Worm (Caenorhabditis elegans) whole organism, L1 larva: ENCODE measurements around the gene cyn-2.

Experiments used
- C16A3.4 ChIP-seq: fragments of 150-350 bp; optimal IDR thresholded peaks from 2 replicates; lab custom pipeline; 2014; ENCODE audit warnings: missing biosample characterization, missing genetic modification characterization
- F16B12.6 ChIP-seq: fragments of 150-350 bp; optimal IDR thresholded peaks from 2 replicates; lab custom pipeline; 2014; ENCODE audit warnings: missing biosample characterization, missing genetic modification characterization
- aha-1 ChIP-seq: fragments of 150-350 bp; optimal IDR thresholded peaks from 2 replicates; lab custom pipeline; 2014; ENCODE audit warnings: missing biosample characterization, missing genetic modification characterization
- ceh-82 ChIP-seq, 3 experiments: fragments of 150-350 bp in 1 of 3; sonication (generic microtip) in 2 of 3; optimal IDR thresholded peaks; 2 replicates each; lab custom pipeline; 2014 to 2017; ENCODE audit warnings: missing biosample characterization in 3 of 3, missing genetic modification characterization in 3 of 3
- ceh-88 ChIP-seq: fragments of 200-800 bp; sonication (Bioruptor generic); IDR thresholded peaks from 2 replicates; pipeline ENCODE4 v1.3.6; 2022; ENCODE audit warnings: missing genetic modification characterization, missing compliant biosample characterization
- dpl-1 ChIP-seq, 3 experiments: fragments of 150-350 bp in 2 of 3; sonication (generic microtip) in 1 of 3; optimal IDR thresholded peaks; 2 replicates each; lab custom pipeline; 2014 to 2017; ENCODE audit warnings: missing biosample characterization in 3 of 3, missing genetic modification characterization in 3 of 3, missing genetic modification reagents in 3 of 3
- dsc-1 ChIP-seq: sonication (generic microtip); optimal IDR thresholded peaks from 2 replicates; lab custom pipeline; 2016; ENCODE audit warnings: mild to moderate bottlenecking, missing genetic modification characterization, missing compliant biosample characterization
- efl-1 ChIP-seq, 4 experiments: fragments of 150-350 bp; optimal IDR thresholded peaks in 3 of 4; peaks in 1 of 4; 1 replicate in 1 of 4; 2 replicates in 3 of 4; lab custom pipeline; 2014; ENCODE audit warnings: missing biosample characterization in 2 of 4, missing genetic modification characterization in 2 of 4, missing genetic modification reagents in 2 of 4
- egl-13 ChIP-seq: sonication (generic microtip); optimal IDR thresholded peaks from 2 replicates; lab custom pipeline; 2016; ENCODE audit warnings: missing genotype, missing genetic modification reagents, missing genetic modification characterization, missing compliant biosample characterization
- elt-3 ChIP-seq, 6 experiments: fragments of 150-350 bp in 1 of 6; sonication (generic microtip); optimal IDR thresholded peaks; 2 replicates each; lab custom pipeline; 2017 to 2018; ENCODE audit warnings: missing biosample characterization in 6 of 6, missing genetic modification characterization in 6 of 6, inconsistent platforms in 1 of 6
- fkh-10 ChIP-seq: sonication (generic microtip); optimal IDR thresholded peaks from 2 replicates; lab custom pipeline; 2017; ENCODE audit warnings: missing biosample characterization, missing genetic modification reagents, missing genetic modification characterization
- fkh-8 ChIP-seq: sonication (generic microtip); optimal IDR thresholded peaks from 2 replicates; lab custom pipeline; 2016; ENCODE audit warnings: mild to moderate bottlenecking, missing genetic modification characterization, missing compliant biosample characterization
- grh-1 ChIP-seq: fragments of 200-800 bp; sonication (Bioruptor generic); IDR thresholded peaks from 2 replicates; pipeline ENCODE4 v1.3.6; 2022; ENCODE audit warnings: missing genetic modification reagents, missing genetic modification characterization, missing compliant biosample characterization
- hpl-2 ChIP-seq: fragments of 150-350 bp; optimal IDR thresholded peaks from 2 replicates; lab custom pipeline; 2014; ENCODE audit warnings: missing biosample characterization, missing genetic modification reagents, missing genetic modification characterization
- irx-1 ChIP-seq: sonication (generic microtip); optimal IDR thresholded peaks from 2 replicates; lab custom pipeline; 2016; ENCODE audit warnings: missing genetic modification characterization, missing compliant biosample characterization
- lin-14 ChIP-seq: fragments of 200-800 bp; sonication (Bioruptor generic); optimal IDR thresholded peaks from 2 replicates; lab custom pipeline; 2018; ENCODE audit warnings: mild to moderate bottlenecking, missing genetic modification characterization, moderate library complexity, missing compliant biosample characterization
- lin-35 ChIP-seq, 2 experiments: fragments of 150-350 bp; optimal IDR thresholded peaks; 2 replicates each; lab custom pipeline; 2014; ENCODE audit warnings: missing biosample characterization in 2 of 2, missing genetic modification characterization in 2 of 2, missing genetic modification reagents in 2 of 2
- lsy-2 ChIP-seq, 2 experiments: fragments of 150-350 bp; optimal IDR thresholded peaks; 2 replicates each; lab custom pipeline; 2014; ENCODE audit warnings: missing biosample characterization in 2 of 2, missing genetic modification characterization in 2 of 2
- mdl-1 ChIP-seq, 2 experiments: fragments of 150-350 bp; optimal IDR thresholded peaks; 2 replicates each; lab custom pipeline; 2014 to 2017; ENCODE audit warnings: missing biosample characterization in 2 of 2, missing genetic modification characterization in 2 of 2, inconsistent platforms in 1 of 2
- mep-1 ChIP-seq: fragments of 150-350 bp; optimal IDR thresholded peaks from 2 replicates; lab custom pipeline; 2014; ENCODE audit warnings: missing biosample characterization, missing genetic modification characterization
- nhr-19 ChIP-seq: fragments of 200-800 bp; sonication (Bioruptor generic); conservative IDR thresholded peaks from 2 replicates; pipeline ENCODE4 v1.3.6; 2022; ENCODE audit warnings: missing genetic modification characterization, missing compliant biosample characterization
- nhr-20 ChIP-seq: sonication (generic microtip); optimal IDR thresholded peaks from 2 replicates; lab custom pipeline; 2016; ENCODE audit warnings: mild to moderate bottlenecking, missing genetic modification characterization, missing compliant biosample characterization
- nhr-237 ChIP-seq: fragments of 150-350 bp; optimal IDR thresholded peaks from 2 replicates; lab custom pipeline; 2014; ENCODE audit warnings: missing biosample characterization, missing genetic modification characterization
- nhr-28 ChIP-seq: fragments of 150-350 bp; optimal IDR thresholded peaks from 2 replicates; lab custom pipeline; 2014; ENCODE audit warnings: missing biosample characterization, missing genetic modification characterization
- nhr-47 ChIP-seq: sonication (generic microtip); optimal IDR thresholded peaks from 2 replicates; lab custom pipeline; 2016; ENCODE audit warnings: mild to moderate bottlenecking, missing genetic modification characterization, moderate library complexity, missing compliant biosample characterization
- nhr-71 ChIP-seq: sonication (generic microtip); optimal IDR thresholded peaks from 2 replicates; lab custom pipeline; 2016; ENCODE audit warnings: mild to moderate bottlenecking, missing genetic modification characterization, moderate library complexity, missing compliant biosample characterization
- nhr-76 ChIP-seq: sonication (generic microtip); optimal IDR thresholded peaks from 2 replicates; lab custom pipeline; 2017; ENCODE audit warnings: missing biosample characterization, missing genetic modification characterization
- nhr-77 ChIP-seq: fragments of 150-350 bp; optimal IDR thresholded peaks from 2 replicates; lab custom pipeline; 2014; ENCODE audit warnings: missing biosample characterization, missing genetic modification characterization
- nhr-85 ChIP-seq: sonication (generic microtip); peaks from one replicate; lab custom pipeline; 2016; ENCODE audit warnings: missing genetic modification characterization, inconsistent platforms, missing compliant biosample characterization
- nhr-90 ChIP-seq: sonication (generic microtip); optimal IDR thresholded peaks from 2 replicates; lab custom pipeline; 2016; ENCODE audit warnings: mild to moderate bottlenecking, missing genetic modification characterization, missing compliant biosample characterization; ENCODE audit not compliant: poor library complexity
- pag-3 ChIP-seq: sonication (generic microtip); optimal IDR thresholded peaks from 2 replicates; lab custom pipeline; 2017; ENCODE audit warnings: missing genetic modification characterization, mild to moderate bottlenecking, missing compliant biosample characterization, antibody characterized with exemption, borderline replicate concordance; ENCODE audit not compliant: insufficient read depth
- pax-3 ChIP-seq: fragments of 200-800 bp; sonication (Bioruptor generic); optimal IDR thresholded peaks from 2 replicates; lab custom pipeline; 2018; ENCODE audit warnings: mild to moderate bottlenecking, missing genetic modification characterization, moderate library complexity, missing compliant biosample characterization
- rnt-1 ChIP-seq: sonication (generic microtip); optimal IDR thresholded peaks from 2 replicates; lab custom pipeline; 2016; ENCODE audit warnings: mild to moderate bottlenecking, missing genetic modification characterization, moderate library complexity, missing compliant biosample characterization
- snu-23 ChIP-seq: sonication (generic microtip); optimal IDR thresholded peaks from 2 replicates; lab custom pipeline; 2016; ENCODE audit warnings: missing genetic modification characterization, missing compliant biosample characterization
- sup-37 ChIP-seq: fragments of 200-800 bp; sonication (Bioruptor generic); optimal IDR thresholded peaks from 2 replicates; lab custom pipeline; 2018; ENCODE audit warnings: mild to moderate bottlenecking, missing genetic modification characterization, missing compliant biosample characterization
- swsn-7 ChIP-seq: sonication (generic microtip); optimal IDR thresholded peaks from 2 replicates; lab custom pipeline; 2016; ENCODE audit warnings: missing genetic modification characterization, missing compliant biosample characterization
- tbx-2 ChIP-seq: sonication (generic microtip); optimal IDR thresholded peaks from 2 replicates; lab custom pipeline; 2016; ENCODE audit warnings: missing genetic modification characterization, missing compliant biosample characterization
- unc-130 ChIP-seq: fragments of 150-350 bp; optimal IDR thresholded peaks from 2 replicates; lab custom pipeline; 2017; ENCODE audit warnings: missing biosample characterization, missing genetic modification characterization, inconsistent platforms
- unc-30 ChIP-seq: sonication (generic microtip); optimal IDR thresholded peaks from 2 replicates; lab custom pipeline; 2017; ENCODE audit warnings: missing biosample characterization, missing genetic modification characterization
- unc-86 ChIP-seq: sonication (generic microtip); optimal IDR thresholded peaks from 2 replicates; lab custom pipeline; 2016; ENCODE audit warnings: missing genetic modification characterization, missing compliant biosample characterization
- xbp-1 ChIP-seq: sonication (generic microtip); optimal IDR thresholded peaks from 2 replicates; lab custom pipeline; 2016; ENCODE audit warnings: missing genetic modification characterization, missing compliant biosample characterization
- ztf-4 ChIP-seq: fragments of 150-350 bp; optimal IDR thresholded peaks from 2 replicates; lab custom pipeline; 2014; ENCODE audit warnings: missing biosample characterization, missing genetic modification characterization

cyn-2 gene

DNA sequence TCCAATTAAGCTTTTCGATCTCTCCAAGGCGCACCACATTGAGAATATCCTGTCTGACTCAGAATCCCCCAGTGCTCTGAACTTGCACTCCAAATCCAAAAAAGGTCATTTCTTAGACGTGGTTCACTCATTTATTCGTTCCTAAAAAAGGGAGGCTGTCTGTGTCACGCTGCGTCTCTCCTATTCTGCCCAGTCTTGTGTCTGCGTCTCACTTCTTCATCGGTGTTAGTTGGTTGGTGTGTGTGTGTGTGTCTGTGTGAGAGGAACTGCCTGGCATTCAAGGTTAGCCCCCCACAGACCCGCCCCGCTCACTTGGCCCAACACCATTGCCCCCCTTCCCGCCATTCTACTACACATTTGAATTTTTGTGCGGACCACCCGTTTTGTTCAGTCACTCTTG, 25.0 kb downstream of the cyn-2 start (continued):
- TF ChIP-seq xbp-1 (tag; lab: Kevin White, UChicago) (peak; percentile 6), ceh-82 (tag; optimal IDR thresholded peaks at IDR 0.05; lab: Kevin White, UChicago) (peak in 2 of 3 experiments; percentile 57 to 69), C16A3.4 (peak; percentile 17)

DNA sequence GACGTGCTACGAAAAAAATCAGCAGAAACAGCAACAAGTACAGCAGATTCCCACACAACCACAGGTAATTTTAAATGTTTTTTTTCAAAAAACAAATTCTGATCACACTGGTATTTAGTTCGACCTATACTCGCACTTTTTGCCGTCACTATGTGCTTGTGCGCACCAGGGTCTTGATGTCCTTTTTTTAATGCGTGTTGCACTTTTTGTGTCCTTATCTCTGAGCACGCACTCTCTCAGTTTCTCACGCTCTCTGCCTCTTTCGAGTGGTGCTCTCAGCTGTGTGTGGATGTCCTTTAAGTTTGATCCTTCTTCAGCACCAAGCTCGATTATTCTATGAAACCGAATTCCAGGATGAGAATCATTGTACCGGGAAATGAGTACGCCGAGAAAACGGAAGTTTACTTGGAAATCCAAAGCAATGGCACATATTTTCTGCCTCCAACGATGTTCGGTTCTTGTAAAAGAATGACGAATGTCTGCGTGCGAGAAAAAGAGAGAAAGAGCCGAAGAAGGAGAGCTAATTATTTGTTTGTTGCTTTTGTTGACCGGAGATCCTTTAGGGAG, 26.0 kb downstream of the cyn-2 start:
- TF ChIP-seq mep-1 (peak; percentile 44), nhr-237 (tag; lab: Kevin White, UChicago) (no peak), nhr-85 (tag; lab: Kevin White, UChicago) (peak; percentile 1), elt-3 (tag; optimal IDR thresholded peaks at IDR 0.05; lab: Kevin White, UChicago) (no peak), nhr-71 (tag; lab: Kevin White, UChicago) (peak; percentile 69), dsc-1 (tag; lab: Kevin White, UChicago) (peak; percentile 35), nhr-47 (tag; lab: Kevin White, UChicago) (peak; percentile 66), unc-30 (tag; lab: Kevin White, UChicago) (no peak), ceh-88 (GFP tag; lab: Robert Waterston, UW) (0 out of 2 replicates have a peak, but pooled peaks have one; percentile 8), unc-86 (peak; percentile 35), lin-14 (GFP tag; lab: Kevin White, UChicago) (peak; percentile 59), fkh-8 (tag; lab: Kevin White, UChicago) (peak; percentile 92), nhr-28 (tag; lab: Kevin White, UChicago) (no peak), lin-35 (GFP tag; optimal IDR thresholded peaks at IDR 0.05; lab: Kevin White, UChicago) (peak in 1 of 2 experiments; percentile 14), nhr-76 (tag; lab: Kevin White, UChicago) (no peak), rnt-1 (tag; lab: Kevin White, UChicago) (peak; percentile 8), pax-3 (peak; percentile 51), egl-13 (tag; lab: Kevin White, UChicago) (no peak), hpl-2 (no peak), nhr-77 (tag; lab: Kevin White, UChicago) (no peak)

DNA sequence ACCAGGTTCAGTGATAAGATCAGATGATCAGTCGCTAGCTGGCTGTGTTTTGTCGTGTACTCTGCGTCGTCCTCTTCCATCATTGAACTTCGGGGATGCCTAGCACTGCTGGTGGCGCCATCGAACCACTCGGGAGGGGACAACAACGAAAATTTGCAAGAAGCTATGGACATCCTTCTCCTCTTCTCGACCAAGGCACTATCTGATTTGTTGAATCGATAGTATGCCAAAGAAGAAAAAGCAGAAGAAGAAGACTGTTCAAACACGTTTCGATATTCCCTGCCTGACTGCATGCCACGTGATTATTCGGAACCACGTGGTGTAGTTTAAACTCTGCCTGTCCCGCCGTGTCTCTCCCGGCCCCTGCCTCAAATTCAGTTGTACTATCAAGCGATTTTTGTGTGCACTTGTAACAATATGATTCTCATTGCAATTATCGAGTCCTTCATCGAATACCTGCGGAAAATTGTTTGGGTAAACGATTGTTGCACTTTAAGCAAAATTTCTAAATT, 26.8 kb downstream of the cyn-2 start:
- peak; percentile 12 to 59 for TF ChIP-seq lin-35 (GFP tag; optimal IDR thresholded peaks at IDR 0.05; lab: Kevin White, UChicago)
- peak in 1 of 2 experiments; percentile 32 for TF ChIP-seq lsy-2 (tag; optimal IDR thresholded peaks at IDR 0.05; lab: Kevin White, UChicago)
- peak; percentile 69 for TF ChIP-seq nhr-20
- TF ChIP-seq F16B12.6 (tag; lab: Kevin White, UChicago): no peak
- TF ChIP-seq nhr-19 (GFP tag; lab: Robert Waterston, UW): peak; percentile 53
- TF ChIP-seq snu-23 (GFP tag; lab: Kevin White, UChicago): peak; percentile 57
- peak; percentile 39 for TF ChIP-seq nhr-47 (tag; lab: Kevin White, UChicago)
- TF ChIP-seq mdl-1 (tag; optimal IDR thresholded peaks at IDR 0.05; lab: Kevin White, UChicago): peak in 1 of 2 experiments; percentile 60
- TF ChIP-seq tbx-2 (tag; lab: Kevin White, UChicago): peak; percentile 61
- peak; percentile 52; the same call in 1 of the 2 replicates for TF ChIP-seq grh-1 (GFP tag; lab: Robert Waterston, UW)
- TF ChIP-seq aha-1: peak; percentile 5
- TF ChIP-seq efl-1 (optimal IDR thresholded peaks at IDR 0.05; lab: Kevin White, UChicago): peak in 1 of 2 experiments; percentile 5
- TF ChIP-seq efl-1 (GFP tag; optimal IDR thresholded peaks at IDR 0.05 in 1 of 2; lab: Kevin White, UChicago): peak in 1 of 2 experiments; percentile 90
- TF ChIP-seq pag-3 (tag; lab: Kevin White, UChicago): no peak
- no peak for TF ChIP-seq ceh-88 (GFP tag; lab: Robert Waterston, UW)
- peak; percentile 36 for TF ChIP-seq rnt-1 (tag; lab: Kevin White, UChicago)
- no peak for TF ChIP-seq elt-3 (tag; optimal IDR thresholded peaks at IDR 0.05; lab: Kevin White, UChicago)
- peak in 2 of 3 experiments; percentile 10 to 26 for TF ChIP-seq dpl-1 (GFP tag; optimal IDR thresholded peaks at IDR 0.05; lab: Kevin White, UChicago)
- peak; percentile 66 for TF ChIP-seq lin-14 (GFP tag; lab: Kevin White, UChicago)
- peak; percentile 47 for TF ChIP-seq unc-130
- peak; percentile 76 for TF ChIP-seq nhr-90 (tag; lab: Kevin White, UChicago)
- TF ChIP-seq fkh-10 (GFP tag; lab: Kevin White, UChicago): no peak
- TF ChIP-seq nhr-71 (tag; lab: Kevin White, UChicago): peak; percentile 85
- TF ChIP-seq irx-1: peak; percentile 5
- TF ChIP-seq nhr-85 (tag; lab: Kevin White, UChicago): peak; percentile 83
- TF ChIP-seq swsn-7 (tag; lab: Kevin White, UChicago): peak; percentile 10
- TF ChIP-seq xbp-1 (tag; lab: Kevin White, UChicago): peak; percentile 16
- TF ChIP-seq ztf-4 (tag; lab: Kevin White, UChicago): no peak
- peak; percentile 25 for TF ChIP-seq sup-37
